Fruit fly (Drosophila melanogaster): Measurements from ENCODE around the gene Mcm6.
A peak's percentile ranks its signal among the peaks of the same experiment; 100 is the strongest.

Mcm6 gene

DNA sequence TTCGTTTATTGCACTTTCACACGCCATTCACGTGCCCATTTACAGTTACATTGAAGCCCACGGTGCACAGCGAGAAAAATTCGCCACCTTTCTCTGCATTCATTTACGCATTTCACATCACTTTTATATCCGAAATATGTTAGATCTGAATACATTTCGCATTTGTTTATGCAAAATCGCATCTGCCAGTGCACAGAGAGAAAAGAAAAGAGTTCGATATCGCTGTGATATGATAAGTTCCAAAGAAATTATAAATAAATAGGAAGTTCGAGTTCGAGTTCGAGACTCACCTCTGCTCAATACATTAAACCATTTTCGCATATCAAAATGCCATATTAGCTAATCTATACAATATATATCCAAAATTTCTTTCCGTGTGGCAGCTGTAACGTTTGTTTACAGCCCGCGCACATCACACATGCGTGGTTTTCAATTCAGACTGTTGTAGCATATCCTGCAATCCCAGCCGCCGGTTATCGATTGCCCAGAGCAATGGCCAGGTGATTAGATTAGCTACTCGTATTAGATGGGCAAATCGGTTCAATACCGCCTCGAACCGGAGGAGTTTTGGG, 18.1 kb upstream of the Mcm6 start (continued):
- TF ChIP-seq CG8281 (tag; optimal IDR thresholded peaks at IDR 0.05) (peak; percentile 51), run (tag; optimal IDR thresholded peaks at IDR 0.05) (peak; percentile 45), vfl (GFP tag; optimal IDR thresholded peaks at IDR 0.05) (peak; percentile 72), Nf-YB (GFP tag; optimal IDR thresholded peaks at IDR 0.05) (peak; percentile 71), Spps (tag; optimal IDR thresholded peaks at IDR 0.05) (no peak), chn (GFP tag; optimal IDR thresholded peaks at IDR 0.05) (peak; percentile 79), CG1602 (GFP tag; optimal IDR thresholded peaks at IDR 0.05) (peak; percentile 75), CG15479 (GFP tag; optimal IDR thresholded peaks at IDR 0.05) (no peak), dati (GFP tag; IDR thresholded peaks at IDR 0.05) (no peak), gt (GFP tag; IDR thresholded peaks at IDR 0.05) (peak; percentile 40; the same call in 1 of the 2 replicates), CG7271 (tag; optimal IDR thresholded peaks at IDR 0.05) (no peak), grau (tag; optimal IDR thresholded peaks at IDR 0.05) (peak; percentile 86), az2 (GFP tag; optimal IDR thresholded peaks at IDR 0.05) (peak; percentile 81), dysf (GFP tag; IDR thresholded peaks at IDR 0.05) (peak; percentile 89), Oli (tag; optimal IDR thresholded peaks at IDR 0.05) (peak; percentile 90), jing (GFP tag; optimal IDR thresholded peaks at IDR 0.05) (peak; percentile 66), mld (GFP tag; IDR thresholded peaks at IDR 0.05; ENCODE audit: partially characterized antibody) (no peak), CG10147 (GFP tag; optimal IDR thresholded peaks at IDR 0.05) (peak; percentile 84), aop (GFP tag; IDR thresholded peaks at IDR 0.05) (0 out of 2 replicates have a peak, but pooled peaks have one; percentile 31), CG32532 (GFP tag; IDR thresholded peaks at IDR 0.05) (peak; percentile 85), CG3726 (GFP tag; IDR thresholded peaks at IDR 0.05) (peak; percentile 58; the same call in 1 of the 3 replicates), CG30020 (tag; optimal IDR thresholded peaks at IDR 0.05) (peak; percentile 42), Xrp1 (GFP tag; IDR thresholded peaks at IDR 0.05) (peak; percentile 80), tio (GFP tag; optimal IDR thresholded peaks at IDR 0.05) (peak; percentile 82), NC2α (GFP tag; optimal IDR thresholded peaks at IDR 0.05) (peak; percentile 34), nmo (GFP tag; optimal IDR thresholded peaks at IDR 0.05) (peak; percentile 91), jumu (GFP tag; optimal IDR thresholded peaks at IDR 0.05) (peak; percentile 58), nom (GFP tag; optimal IDR thresholded peaks at IDR 0.05) (peak; percentile 69), Mrtf (GFP tag; IDR thresholded peaks at IDR 0.05) (peak; percentile 69; the same call in 2 of the 3 replicates), ab (GFP tag; optimal IDR thresholded peaks at IDR 0.05) (peak; percentile 20), Pdp1 (GFP tag; optimal IDR thresholded peaks at IDR 0.05) (peak; percentile 70 to 89), Gsc (GFP tag; IDR thresholded peaks at IDR 0.05) (no peak), rib (GFP tag; IDR thresholded peaks at IDR 0.05) (0 out of 2 replicates have a peak, but pooled peaks have one; percentile 12), toy (GFP tag; IDR thresholded peaks at IDR 0.05) (0 out of 2 replicates have a peak, but pooled peaks have one; percentile 29), CG4707 (GFP tag; optimal IDR thresholded peaks at IDR 0.05) (peak; percentile 45), cg (GFP tag; optimal IDR thresholded peaks at IDR 0.05) (no peak), ken (GFP tag; IDR thresholded peaks at IDR 0.05) (peak; percentile 57; the same call in 1 of the 3 replicates), zf30C (GFP tag; optimal IDR thresholded peaks at IDR 0.05) (peak; percentile 84), CG4360 (GFP tag; IDR thresholded peaks at IDR 0.05) (no peak), dimm (GFP tag; IDR thresholded peaks at IDR 0.05) (peak; percentile 61; the same call in 1 of the 2 replicates), lilli (GFP tag; optimal IDR thresholded peaks at IDR 0.05) (peak; percentile 92), Mad (GFP tag; optimal IDR thresholded peaks at IDR 0.05) (peak; percentile 78), CG1024 (GFP tag; IDR thresholded peaks at IDR 0.05) (peak; percentile 45; the same call in 1 of the 2 replicates), gfzf (GFP tag; optimal IDR thresholded peaks at IDR 0.05) (no peak), sens-2 (GFP tag; IDR thresholded peaks at IDR 0.05) (peak; percentile 46; the same call in 1 of the 2 replicates), CG12219 (GFP tag; optimal IDR thresholded peaks at IDR 0.05) (peak; percentile 79), inv (GFP tag; IDR thresholded peaks at IDR 0.05; ENCODE audit: partially characterized antibody) (no peak), gce (GFP tag; IDR thresholded peaks at IDR 0.05) (peak; percentile 67; the same call in 1 of the 3 replicates), Atf-2 (GFP tag; optimal IDR thresholded peaks at IDR 0.05) (peak; percentile 81), ro (GFP tag; IDR thresholded peaks at IDR 0.05) (0 out of 2 replicates have a peak, but pooled peaks have one; percentile 53)
